Fruit fly (Drosophila melanogaster) whole organism, adult: ENCODE results near the gene CG10366.

ENCODE experiments used
- CG11617 ChIP-seq: fragments of 200-800 bp; sonication (Bioruptor generic); optimal IDR thresholded peaks from 2 replicates; lab custom pipeline; 2017; ENCODE audit warnings: mild to moderate bottlenecking, missing biosample characterization, missing genetic modification reagents, missing genetic modification characterization
- CG12768 ChIP-seq: fragments of 200-800 bp; sonication (Bioruptor generic); optimal IDR thresholded peaks from 2 replicates; lab custom pipeline; 2017; ENCODE audit warnings: missing biosample characterization, missing genetic modification characterization, mild to moderate bottlenecking, moderate library complexity, missing genetic modification reagents
- CG14711 ChIP-seq: fragments of 200-800 bp; sonication (Bioruptor generic); optimal IDR thresholded peaks from 2 replicates; lab custom pipeline; 2018; ENCODE audit warnings: missing biosample characterization, mild to moderate bottlenecking, missing genetic modification characterization, moderate library complexity
- CG33017 ChIP-seq: fragments of 200-800 bp; sonication (Bioruptor generic); optimal IDR thresholded peaks from 2 replicates; lab custom pipeline; 2018; ENCODE audit warnings: missing biosample characterization, mild to moderate bottlenecking, missing genetic modification characterization, moderate library complexity
- CG5204 ChIP-seq: fragments of 200-800 bp; sonication (Bioruptor generic); optimal IDR thresholded peaks from 2 replicates; lab custom pipeline; 2016; ENCODE audit warnings: missing biosample characterization, missing genetic modification characterization
- CG7101 ChIP-seq: fragments of 200-800 bp; sonication (Bioruptor generic); optimal IDR thresholded peaks from 2 replicates; lab custom pipeline; 2018; ENCODE audit warnings: missing biosample characterization, mild to moderate bottlenecking, missing genetic modification characterization, moderate library complexity
- Crg-1 ChIP-seq: fragments of 200-800 bp; sonication (Bioruptor generic); optimal IDR thresholded peaks from 2 replicates; lab custom pipeline; 2016; ENCODE audit warnings: missing biosample characterization, missing genetic modification characterization
- bab1 ChIP-seq: fragments of 200-800 bp; sonication (Bioruptor generic); optimal IDR thresholded peaks from 3 replicates; lab custom pipeline; 2019; ENCODE audit warnings: missing biosample characterization, mild to moderate bottlenecking, missing genetic modification characterization, moderate library complexity
- kay ChIP-seq: fragments of 200-800 bp; sonication (Bioruptor generic); peaks from one replicate; lab custom pipeline; 2016; ENCODE audit warnings: missing biosample characterization, missing genetic modification characterization, borderline replicate concordance
- ovo ChIP-seq: fragments of 200-800 bp; sonication (Bioruptor generic); optimal IDR thresholded peaks from 2 replicates; lab custom pipeline; 2016; ENCODE audit warnings: missing biosample characterization, missing genetic modification characterization
- pad ChIP-seq: fragments of 200-800 bp; sonication (Bioruptor generic); optimal IDR thresholded peaks from 3 replicates; lab custom pipeline; 2017; ENCODE audit warnings: missing biosample characterization, missing genetic modification characterization, mild to moderate bottlenecking, moderate library complexity, missing genetic modification reagents
- tj ChIP-seq: fragments of 200-800 bp; sonication (Bioruptor generic); optimal IDR thresholded peaks from 3 replicates; lab custom pipeline; 2017; ENCODE audit warnings: missing biosample characterization, mild to moderate bottlenecking, missing genetic modification characterization, moderate library complexity

- TF ChIP-seq CG5204 (GFP tag; lab: Kevin White, UChicago): no peak
- TF ChIP-seq CG11617 (GFP tag; lab: Kevin White, UChicago): peak; percentile 22
- TF ChIP-seq CG33017 (tag; lab: Kevin White, UChicago): no peak
- peak; percentile 14 for TF ChIP-seq CG7101 (tag; lab: Kevin White, UChicago)
- no peak for TF ChIP-seq ovo
- TF ChIP-seq CG12768: no peak
- no peak for TF ChIP-seq pad (GFP tag; lab: Kevin White, UChicago)
- TF ChIP-seq CG14711 (tag; lab: Kevin White, UChicago): no peak
- no peak for TF ChIP-seq Crg-1
- peak; percentile 60 for TF ChIP-seq bab1 (GFP tag; lab: Kevin White, UChicago)
- no peak for TF ChIP-seq tj (GFP tag; lab: Kevin White, UChicago)
- peak; percentile 95 for TF ChIP-seq kay (GFP tag; lab: Kevin White, UChicago)
Measured at dm6 chr2L:19542268-19542773, 41.7 kb upstream of the CG10366 start.
